Fruit fly (Drosophila melanogaster) whole organism, embryonic: ENCODE results near the gene CG9837.

ENCODE experiments used
- Blimp-1 ChIP-seq: fragments of 200-800 bp; sonication (Bioruptor generic); optimal IDR thresholded peaks from 3 replicates; lab custom pipeline; 2018; ENCODE audit warnings: missing biosample characterization, missing genetic modification characterization, mild to moderate bottlenecking, moderate library complexity, missing genetic modification reagents
- CG10321 ChIP-seq: fragments of 200-800 bp; sonication (Bioruptor generic); IDR thresholded peaks from 2 replicates; pipeline ENCODE4 v1.3.6; 2022; ENCODE audit warnings: missing biosample characterization, missing genetic modification characterization
- CG10979 ChIP-seq: fragments of 200-800 bp; sonication (Bioruptor generic); optimal IDR thresholded peaks from 2 replicates; lab custom pipeline; 2018; ENCODE audit warnings: missing biosample characterization, mild to moderate bottlenecking, missing genetic modification characterization, moderate library complexity
- CG11504 ChIP-seq: fragments of 200-800 bp; sonication (Bioruptor generic); optimal IDR thresholded peaks from 3 replicates; lab custom pipeline; 2019; ENCODE audit warnings: missing biosample characterization, mild to moderate bottlenecking, missing genetic modification characterization, moderate library complexity
- CG11560 ChIP-seq: fragments of 200-800 bp; sonication (Bioruptor generic); IDR thresholded peaks from 3 replicates; pipeline ENCODE4 v1.3.6; 2022; ENCODE audit warnings: missing biosample characterization, missing genetic modification characterization
- CG12659 ChIP-seq: fragments of 200-800 bp; sonication (Bioruptor generic); optimal IDR thresholded peaks from 3 replicates; lab custom pipeline; 2017; ENCODE audit warnings: mild to moderate bottlenecking, missing biosample characterization, missing genetic modification reagents, missing genetic modification characterization
- CG13287 ChIP-seq: fragments of 200-800 bp; sonication (Bioruptor generic); IDR thresholded peaks from 2 replicates; pipeline ENCODE4 v1.3.6; 2022; ENCODE audit warnings: missing biosample characterization, missing genetic modification characterization; ENCODE audit not compliant: partially characterized antibody
- CG13775 ChIP-seq: fragments of 200-800 bp; sonication (Bioruptor generic); optimal IDR thresholded peaks from 3 replicates; lab custom pipeline; 2017; ENCODE audit warnings: missing biosample characterization, mild to moderate bottlenecking, missing genetic modification characterization
- CG1529 ChIP-seq: fragments of 200-800 bp; sonication (Bioruptor generic); optimal IDR thresholded peaks from 3 replicates; lab custom pipeline; 2018; ENCODE audit warnings: missing biosample characterization, missing genetic modification characterization
- CG16863 ChIP-seq: fragments of 200-800 bp; sonication (Bioruptor generic); optimal IDR thresholded peaks from 3 replicates; lab custom pipeline; 2016; ENCODE audit warnings: missing biosample characterization, missing genetic modification characterization
- CG17359 ChIP-seq: fragments of 200-800 bp; sonication (Bioruptor generic); optimal IDR thresholded peaks from 3 replicates; lab custom pipeline; 2018; ENCODE audit warnings: missing biosample characterization, mild to moderate bottlenecking, missing genetic modification characterization, moderate library complexity
- CG17385 ChIP-seq: fragments of 200-800 bp; sonication (Bioruptor generic); optimal IDR thresholded peaks from 3 replicates; lab custom pipeline; 2018; ENCODE audit warnings: missing biosample characterization, mild to moderate bottlenecking, missing genetic modification characterization
- CG1792 ChIP-seq: fragments of 200-800 bp; sonication (Bioruptor generic); optimal IDR thresholded peaks from 2 replicates; lab custom pipeline; 2016; ENCODE audit warnings: missing biosample characterization, missing genetic modification characterization
- CG3407 ChIP-seq: fragments of 200-800 bp; sonication (Bioruptor generic); optimal IDR thresholded peaks from 2 replicates; lab custom pipeline; 2018; ENCODE audit warnings: missing biosample characterization, mild to moderate bottlenecking, missing genetic modification characterization
- CG3995 ChIP-seq: fragments of 200-800 bp; sonication (Bioruptor generic); optimal IDR thresholded peaks from 3 replicates; lab custom pipeline; 2016; ENCODE audit warnings: missing biosample characterization, missing genetic modification characterization
- CG5245 ChIP-seq: fragments of 200-800 bp; sonication (Bioruptor generic); optimal IDR thresholded peaks from 3 replicates; lab custom pipeline; 2016; ENCODE audit warnings: missing biosample characterization, missing genetic modification characterization
- CG7745 ChIP-seq: fragments of 200-800 bp; sonication (Bioruptor generic); optimal IDR thresholded peaks from 2 replicates; lab custom pipeline; 2018; ENCODE audit warnings: missing biosample characterization, mild to moderate bottlenecking, missing genetic modification characterization, moderate library complexity
- CG9609 ChIP-seq: fragments of 200-800 bp; sonication (Bioruptor generic); optimal IDR thresholded peaks from 3 replicates; lab custom pipeline; 2016; ENCODE audit warnings: missing biosample characterization, missing genetic modification characterization
- CG9727 ChIP-seq: fragments of 200-800 bp; sonication (Bioruptor generic); optimal IDR thresholded peaks from 3 replicates; lab custom pipeline; 2017; ENCODE audit warnings: missing biosample characterization, mild to moderate bottlenecking, missing genetic modification characterization
- CG9817 ChIP-seq: fragments of 200-800 bp; sonication (Bioruptor generic); optimal IDR thresholded peaks from 2 replicates; lab custom pipeline; 2018; ENCODE audit warnings: missing biosample characterization, mild to moderate bottlenecking, missing genetic modification characterization, moderate library complexity
- Drgx ChIP-seq: fragments of 200-800 bp; sonication (Bioruptor generic); IDR thresholded peaks from 2 replicates; pipeline ENCODE4 v1.3.6; 2022; ENCODE audit warnings: missing biosample characterization, missing genetic modification characterization
- ERR ChIP-seq: fragments of 200-800 bp; sonication (Bioruptor generic); optimal IDR thresholded peaks from 2 replicates; lab custom pipeline; 2016; ENCODE audit warnings: missing biosample characterization, missing genetic modification characterization
- HLH54F ChIP-seq: fragments of 200-800 bp; sonication (Bioruptor generic); optimal IDR thresholded peaks from 3 replicates; lab custom pipeline; 2016; ENCODE audit warnings: missing biosample characterization, missing genetic modification characterization
- Hmx ChIP-seq: fragments of 200-800 bp; sonication (Bioruptor generic); optimal IDR thresholded peaks from 2 replicates; lab custom pipeline; 2016; ENCODE audit warnings: missing biosample characterization, missing genetic modification characterization
- Hr39 ChIP-seq: fragments of >200 bp; optimal IDR thresholded peaks from 2 replicates; lab custom pipeline; 2017
- MTF-1 ChIP-seq: fragments of 200-800 bp; sonication (Bioruptor generic); optimal IDR thresholded peaks from 2 replicates; lab custom pipeline; 2018; ENCODE audit warnings: missing biosample characterization, mild to moderate bottlenecking, missing genetic modification characterization, borderline replicate concordance
- NC2β ChIP-seq: fragments of 200-800 bp; sonication (Bioruptor generic); optimal IDR thresholded peaks from 2 replicates; lab custom pipeline; 2016; ENCODE audit warnings: missing biosample characterization, missing genetic modification characterization
- Six4 ChIP-seq: fragments of 200-800 bp; sonication (Bioruptor generic); optimal IDR thresholded peaks from 2 replicates; lab custom pipeline; 2016; ENCODE audit warnings: missing biosample characterization, missing genetic modification characterization
- Tbp ChIP-seq: fragments of >200 bp; optimal IDR thresholded peaks from 2 replicates; lab custom pipeline; 2018; ENCODE audit warnings: missing biosample characterization, missing genetic modification characterization
- amos ChIP-seq: fragments of 200-800 bp; sonication (Bioruptor generic); IDR thresholded peaks from 2 replicates; pipeline ENCODE4 v1.3.6; 2022; ENCODE audit warnings: missing biosample characterization, missing genetic modification characterization; ENCODE audit not compliant: partially characterized antibody
- bigmax ChIP-seq: fragments of 200-800 bp; sonication (Bioruptor generic); optimal IDR thresholded peaks from 2 replicates; lab custom pipeline; 2018; ENCODE audit warnings: missing biosample characterization, mild to moderate bottlenecking, missing genetic modification characterization
- caup ChIP-seq: fragments of 200-800 bp; sonication (Bioruptor generic); optimal IDR thresholded peaks from 3 replicates; lab custom pipeline; 2017; ENCODE audit warnings: missing biosample characterization, mild to moderate bottlenecking, missing genetic modification characterization, moderate library complexity; ENCODE audit not compliant: severe bottlenecking
- cwo ChIP-seq: fragments of 200-800 bp; sonication (Bioruptor generic); optimal IDR thresholded peaks from 3 replicates; lab custom pipeline; 2017; ENCODE audit warnings: missing biosample characterization, missing genetic modification characterization, mild to moderate bottlenecking, moderate library complexity, missing genetic modification reagents
- dysf ChIP-seq: fragments of 200-800 bp; sonication (Bioruptor generic); IDR thresholded peaks from 3 replicates; pipeline ENCODE4 v1.3.6; 2022; ENCODE audit warnings: missing biosample characterization, missing genetic modification characterization
- fu2 ChIP-seq: fragments of 200-800 bp; sonication (Bioruptor generic); optimal IDR thresholded peaks from 2 replicates; lab custom pipeline; 2016; ENCODE audit warnings: missing biosample characterization, missing genetic modification characterization
- luna ChIP-seq: fragments of 200-800 bp; sonication (Bioruptor generic); optimal IDR thresholded peaks from 2 replicates; lab custom pipeline; 2016; ENCODE audit warnings: missing biosample characterization, missing genetic modification characterization
- mld ChIP-seq: fragments of 200-800 bp; sonication (Bioruptor generic); IDR thresholded peaks from 3 replicates; pipeline ENCODE4 v1.3.6; 2022; ENCODE audit warnings: missing biosample characterization, missing genetic modification characterization; ENCODE audit not compliant: partially characterized antibody
- nerfin-2 ChIP-seq: fragments of 200-800 bp; sonication (Bioruptor generic); IDR thresholded peaks from 2 replicates; pipeline ENCODE4 v1.3.6; 2022; ENCODE audit warnings: missing biosample characterization, missing genetic modification characterization; ENCODE audit not compliant: partially characterized antibody
- nom ChIP-seq: fragments of 200-800 bp; sonication (Bioruptor generic); optimal IDR thresholded peaks from 2 replicates; lab custom pipeline; 2017; ENCODE audit warnings: missing biosample characterization, missing genetic modification characterization, mild to moderate bottlenecking, moderate library complexity, missing genetic modification reagents
- onecut ChIP-seq: fragments of 200-800 bp; sonication (Bioruptor generic); IDR thresholded peaks from 2 replicates; pipeline ENCODE4 v1.3.6; 2022; ENCODE audit warnings: missing biosample characterization, missing genetic modification characterization
- org-1 ChIP-seq: fragments of 200-800 bp; sonication (Bioruptor generic); optimal IDR thresholded peaks from 2 replicates; lab custom pipeline; 2017; ENCODE audit warnings: missing biosample characterization, missing genetic modification characterization
- ro ChIP-seq: fragments of 200-800 bp; sonication (Bioruptor generic); IDR thresholded peaks from 2 replicates; pipeline ENCODE4 v1.3.6; 2022; ENCODE audit warnings: missing biosample characterization, missing genetic modification characterization
- salm ChIP-seq: fragments of 200-800 bp; sonication (Bioruptor generic); optimal IDR thresholded peaks from 2 replicates; lab custom pipeline; 2018; ENCODE audit warnings: missing biosample characterization, mild to moderate bottlenecking, missing genetic modification characterization
- sim ChIP-seq: fragments of 200-800 bp; sonication (Bioruptor generic); IDR thresholded peaks from 2 replicates; pipeline ENCODE4 v1.3.6; 2022; ENCODE audit warnings: missing biosample characterization, missing genetic modification characterization
- slp2 ChIP-seq: fragments of 200-800 bp; sonication (Bioruptor generic); optimal IDR thresholded peaks from 2 replicates; lab custom pipeline; 2016; ENCODE audit warnings: missing biosample characterization, missing genetic modification characterization
- usp ChIP-seq: fragments of >200 bp; optimal IDR thresholded peaks from 2 replicates; lab custom pipeline; 2017; ENCODE audit warnings: missing biosample characterization, missing genetic modification characterization
- vnd ChIP-seq: fragments of 200-800 bp; sonication (Bioruptor generic); IDR thresholded peaks from 3 replicates; pipeline ENCODE4 v1.3.6; 2022; ENCODE audit warnings: missing biosample characterization, missing genetic modification characterization; ENCODE audit not compliant: partially characterized antibody
- vvl ChIP-seq: fragments of 200-800 bp; sonication (Bioruptor generic); IDR thresholded peaks from 2 replicates; pipeline ENCODE4 v1.3.6; 2022; ENCODE audit warnings: missing biosample characterization, missing genetic modification characterization
- z ChIP-seq: fragments of 200-800 bp; sonication (Bioruptor generic); IDR thresholded peaks from 3 replicates; pipeline ENCODE4 v1.3.6; 2022; ENCODE audit warnings: missing biosample characterization, missing genetic modification characterization
- zf30C ChIP-seq: fragments of 200-800 bp; sonication (Bioruptor generic); optimal IDR thresholded peaks from 3 replicates; lab custom pipeline; 2018; ENCODE audit warnings: missing biosample characterization, mild to moderate bottlenecking, missing genetic modification characterization

The CG9837 gene

dm6 chr3R:8801126-8801762 lies 12.1 kb downstream of the CG9837 start, which contains the start of the genes Pif1A, Pif1B and CCT7 (continued):
- TF ChIP-seq NC2β (GFP tag; lab: Kevin White, UChicago) (peak; percentile 36), dysf (no peak), CG3407 (GFP tag; lab: Kevin White, UChicago) (no peak), HLH54F (peak; percentile 25), Tbp (no peak), Hr39 (no peak), fu2 (GFP tag; lab: Kevin White, UChicago) (no peak), CG5245 (no peak), onecut (GFP tag; lab: Robert Waterston, UW) (no peak), usp (GFP tag; lab: Kevin White, UChicago) (no peak), sim (GFP tag; lab: Robert Waterston, UW) (no peak), CG9817 (no peak), caup (no peak), CG13775 (GFP tag; lab: Kevin White, UChicago) (peak; percentile 5), CG11560 (peak; percentile 84; the same call in 2 of the 3 replicates), zf30C (GFP tag; lab: Kevin White, UChicago) (no peak), CG9727 (GFP tag; lab: Kevin White, UChicago) (peak; percentile 2), slp2 (GFP tag; lab: Kevin White, UChicago) (no peak), Six4 (GFP tag; lab: Kevin White, UChicago) (no peak), z (peak; percentile 66; the same call in 2 of the 3 replicates), CG12659 (GFP tag; lab: Kevin White, UChicago) (peak; percentile 53), CG7745 (tag; lab: Kevin White, UChicago) (no peak), Blimp-1 (no peak), nom (GFP tag; lab: Kevin White, UChicago) (peak; percentile 38), MTF-1 (no peak), nerfin-2 (peak; percentile 94), CG9609 (GFP tag; lab: Kevin White, UChicago) (peak; percentile 27), luna (GFP tag; lab: Kevin White, UChicago) (no peak), CG1529 (no peak), CG13287 (GFP tag; lab: Robert Waterston, UW) (peak; percentile 98), CG11504 (tag; lab: Kevin White, UChicago) (peak; percentile 15), CG16863 (GFP tag; lab: Kevin White, UChicago) (peak; percentile 28), vnd (peak; percentile 89), salm (tag; lab: Kevin White, UChicago) (no peak), ERR (peak; percentile 18), CG3995 (GFP tag; lab: Kevin White, UChicago) (peak; percentile 90), Drgx (no peak), CG17385 (GFP tag; lab: Kevin White, UChicago) (no peak), CG10321 (GFP tag; lab: Robert Waterston, UW) (no peak), vvl (GFP tag; lab: Robert Waterston, UW) (peak; percentile 24; the same call in 1 of the 2 replicates), amos (GFP tag; lab: Robert Waterston, UW) (peak; percentile 91), CG17359 (tag; lab: Kevin White, UChicago) (no peak), mld (peak; percentile 49; the same call in 1 of the 3 replicates), cwo (no peak), CG10979 (tag; lab: Kevin White, UChicago) (peak; percentile 17), ro (no peak), bigmax (GFP tag; lab: Kevin White, UChicago) (peak; percentile 94), org-1 (GFP tag; lab: Kevin White, UChicago) (no peak), Hmx (GFP tag; lab: Kevin White, UChicago) (no peak), CG1792 (GFP tag; lab: Kevin White, UChicago) (no peak)
